Worm (Caenorhabditis elegans): Measurements from ENCODE around the gene F40G9.18.

F40G9.18 gene

ce11 chrIII:157980-158379 is 11.4 kb downstream of the F40G9.18 start:
- TF ChIP-seq flh-1 (GFP tag; optimal IDR thresholded peaks at IDR 0.05), result no peak
- no peak for TF ChIP-seq pha-4 (tag; optimal IDR thresholded peaks at IDR 0.05)
- TF ChIP-seq sptf-1 (tag; optimal IDR thresholded peaks at IDR 0.05), result no peak
- TF ChIP-seq sem-2 (GFP tag; optimal IDR thresholded peaks at IDR 0.05), result no peak
- TF ChIP-seq drap-1 (GFP tag; optimal IDR thresholded peaks at IDR 0.05), result no peak
- TF ChIP-seq elt-1 (tag; optimal IDR thresholded peaks at IDR 0.05; ENCODE audit: borderline replicate concordance, insufficient read depth), result no peak
- TF ChIP-seq ceh-43 (GFP tag; optimal IDR thresholded peaks at IDR 0.05), result no peak

ce11 chrIII:156645-157044 is 12.7 kb downstream of the F40G9.18 start, which contains the start of the genes zig-13 and ver-1:
zig-13 (minus strand) TSS chrIII:156745.
ver-1 (plus strand) TSS chrIII:156824.
- no peak for TF ChIP-seq pha-4 (tag; optimal IDR thresholded peaks at IDR 0.05)
- TF ChIP-seq sem-2 (GFP tag; optimal IDR thresholded peaks at IDR 0.05), result no peak
- TF ChIP-seq M03D4.4 (tag; optimal IDR thresholded peaks at IDR 0.05), result no peak
- no peak for TF ChIP-seq ces-1 (GFP tag; optimal IDR thresholded peaks at IDR 0.05)
- TF ChIP-seq ceh-43 (GFP tag; optimal IDR thresholded peaks at IDR 0.05), result no peak
- TF ChIP-seq flh-1 (GFP tag; optimal IDR thresholded peaks at IDR 0.05), result no peak
- TF ChIP-seq bed-3 (GFP tag; optimal IDR thresholded peaks at IDR 0.05), result no peak
- no peak for TF ChIP-seq unc-39 (tag; optimal IDR thresholded peaks at IDR 0.05)
- no peak for TF ChIP-seq ham-2 (GFP tag; optimal IDR thresholded peaks at IDR 0.05)
- TF ChIP-seq unc-120 (tag; optimal IDR thresholded peaks at IDR 0.05; ENCODE audit: poor library complexity, severe bottlenecking), result no peak
- no peak for TF ChIP-seq tbx-8 (GFP tag; optimal IDR thresholded peaks at IDR 0.05)
- TF ChIP-seq mab-5 (tag; optimal IDR thresholded peaks at IDR 0.05), result no peak
- no peak for TF ChIP-seq sptf-1 (tag; optimal IDR thresholded peaks at IDR 0.05)
- no peak for TF ChIP-seq mls-2 (tag; optimal IDR thresholded peaks at IDR 0.05)
- TF ChIP-seq lin-13 (tag; optimal IDR thresholded peaks at IDR 0.05), result no peak
- TF ChIP-seq blmp-1 (tag; optimal IDR thresholded peaks at IDR 0.05), result no peak
- TF ChIP-seq cnd-1 (tag; optimal IDR thresholded peaks at IDR 0.05), result no peak
- TF ChIP-seq hlh-1 (tag; optimal IDR thresholded peaks at IDR 0.05), result no peak

DNA sequence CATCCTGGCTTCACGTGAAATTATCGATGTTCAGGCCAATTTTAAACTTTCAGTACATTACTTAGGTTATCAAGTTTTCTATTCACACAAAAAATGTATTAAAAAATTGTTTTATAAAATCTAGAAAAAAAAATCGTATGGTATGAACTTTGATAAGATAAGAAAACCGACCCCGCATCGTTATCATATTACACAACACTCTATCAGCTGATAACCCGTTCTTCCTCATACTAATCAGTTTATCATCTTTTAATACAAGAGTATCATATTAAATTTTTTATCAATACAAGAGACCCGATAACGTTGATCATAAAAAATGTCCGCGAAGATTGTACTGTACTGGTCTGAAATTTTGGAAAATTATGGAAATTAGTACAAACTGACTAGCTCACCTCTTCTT is 15.2 kb downstream of the F40G9.18 start:
- TF ChIP-seq M03D4.4 (tag; optimal IDR thresholded peaks at IDR 0.05) (no peak), sptf-1 (tag; optimal IDR thresholded peaks at IDR 0.05) (no peak), elt-3 (tag; optimal IDR thresholded peaks at IDR 0.05) (peak; percentile 70)

DNA sequence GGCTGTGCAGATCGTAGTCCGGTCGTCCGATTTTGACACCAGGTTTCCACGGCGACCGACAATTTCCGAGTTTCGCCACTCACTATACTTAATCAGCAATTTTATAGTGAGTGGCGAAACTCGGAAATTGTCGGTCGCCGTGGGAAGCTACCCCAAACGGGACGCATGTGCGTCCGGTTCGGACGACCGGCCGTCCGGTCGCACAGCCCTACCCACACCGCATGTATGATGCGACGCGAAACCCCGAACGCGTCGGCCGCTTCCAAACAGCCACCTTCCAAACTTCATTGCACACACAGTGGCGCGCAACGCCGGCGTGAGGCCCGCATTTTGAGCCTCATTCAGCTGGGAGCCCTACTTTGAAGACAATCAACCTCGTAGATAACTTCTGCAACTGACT is 18.3 kb downstream of the F40G9.18 start:
- no peak for TF ChIP-seq M03D4.4 (tag; optimal IDR thresholded peaks at IDR 0.05)
- no peak for TF ChIP-seq flh-1 (GFP tag; optimal IDR thresholded peaks at IDR 0.05)
- no peak for TF ChIP-seq unc-120 (tag; optimal IDR thresholded peaks at IDR 0.05; ENCODE audit: poor library complexity, severe bottlenecking)
- no peak for TF ChIP-seq lin-13 (tag; optimal IDR thresholded peaks at IDR 0.05)
- TF ChIP-seq lin-32 (GFP tag; optimal IDR thresholded peaks at IDR 0.05), result no peak
- TF ChIP-seq mls-2 (tag; optimal IDR thresholded peaks at IDR 0.05), result no peak
- no peak for TF ChIP-seq ceh-39 (tag; optimal IDR thresholded peaks at IDR 0.05)
- TF ChIP-seq ceh-83 (GFP tag; optimal IDR thresholded peaks at IDR 0.05), result no peak
- no peak for TF ChIP-seq nhr-28 (tag; optimal IDR thresholded peaks at IDR 0.05)
- TF ChIP-seq lsy-2 (tag; optimal IDR thresholded peaks at IDR 0.05), result no peak
- no peak for TF ChIP-seq elt-1 (tag; optimal IDR thresholded peaks at IDR 0.05; ENCODE audit: borderline replicate concordance, insufficient read depth)
- TF ChIP-seq blmp-1 (tag; optimal IDR thresholded peaks at IDR 0.05), result no peak
- TF ChIP-seq elt-3 (tag; optimal IDR thresholded peaks at IDR 0.05), result no peak
- TF ChIP-seq sem-2 (GFP tag; optimal IDR thresholded peaks at IDR 0.05), result no peak
- TF ChIP-seq hlh-1 (tag; optimal IDR thresholded peaks at IDR 0.05), result no peak
- no peak for TF ChIP-seq mep-1 (tag; optimal IDR thresholded peaks at IDR 0.05)
- no peak for TF ChIP-seq unc-62 (GFP tag; optimal IDR thresholded peaks at IDR 0.05)

- TF ChIP-seq lin-13 (tag; optimal IDR thresholded peaks at IDR 0.05) (no peak), ceh-43 (GFP tag; optimal IDR thresholded peaks at IDR 0.05) (no peak), nhr-12 (tag; optimal IDR thresholded peaks at IDR 0.05) (no peak)
Observed at ce11 chrIII:149132-149531, 20.2 kb downstream of the F40G9.18 start.

DNA sequence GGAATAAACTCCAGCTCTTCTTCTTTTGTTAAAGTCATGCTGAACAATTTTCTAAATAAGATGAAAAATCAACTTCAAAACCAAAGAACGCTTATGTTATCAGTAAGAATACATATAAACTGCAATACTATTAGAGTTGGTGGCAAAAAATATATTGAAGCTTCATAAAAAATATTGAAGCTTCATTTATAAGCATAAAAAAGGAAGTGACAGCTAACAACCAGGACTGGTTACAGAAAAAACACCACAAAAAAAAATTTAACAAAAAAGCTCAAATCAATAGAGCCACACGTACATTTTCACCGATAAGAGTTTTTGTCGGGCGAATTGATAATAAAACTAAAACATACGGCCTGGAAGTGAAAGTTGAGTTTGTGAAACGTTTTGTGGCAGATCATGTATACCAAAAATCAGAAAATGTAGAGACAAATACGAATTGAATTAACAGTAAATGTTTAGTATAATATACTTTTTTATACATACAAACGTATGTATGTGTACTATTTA is 21.8 kb downstream of the F40G9.18 start, which contains the start of gene sqst-5:
Gene sqst-5, minus strand, starts transcription at position 51 of the 507 bp plus-strand sequence.
- no peak for TF ChIP-seq nhr-12 (tag; optimal IDR thresholded peaks at IDR 0.05)
- no peak for TF ChIP-seq mls-2 (tag; optimal IDR thresholded peaks at IDR 0.05)
- no peak for TF ChIP-seq nhr-76 (tag; optimal IDR thresholded peaks at IDR 0.05)
- TF ChIP-seq elt-3 (tag; optimal IDR thresholded peaks at IDR 0.05), result no peak
- TF ChIP-seq ces-1 (GFP tag; optimal IDR thresholded peaks at IDR 0.05), result no peak
- no peak for TF ChIP-seq unc-39 (tag; optimal IDR thresholded peaks at IDR 0.05)
- no peak for TF ChIP-seq nhr-237 (tag; optimal IDR thresholded peaks at IDR 0.05)
- TF ChIP-seq mep-1 (tag; optimal IDR thresholded peaks at IDR 0.05), result no peak
- TF ChIP-seq hlh-1 (tag; optimal IDR thresholded peaks at IDR 0.05), result no peak
- TF ChIP-seq mab-5 (tag; optimal IDR thresholded peaks at IDR 0.05), result no peak

All from whole organism, mixed stage, embryonic.